Worm (Caenorhabditis elegans) whole organism, L3 larva: ENCODE data around the gene Y32B12A.5.

ENCODE experiments used
- ZK546.5 ChIP-seq: sonication (generic microtip); optimal IDR thresholded peaks from 2 replicates; lab custom pipeline; 2017; ENCODE audit warnings: missing biosample characterization, missing genetic modification characterization
- ama-1 ChIP-seq: fragments of 150-350 bp; optimal IDR thresholded peaks from 2 replicates; lab custom pipeline; 2018
- daf-12 ChIP-seq: fragments of 150-350 bp; optimal IDR thresholded peaks from 2 replicates; lab custom pipeline; 2014; ENCODE audit warnings: missing biosample characterization, missing genetic modification reagents, missing genetic modification characterization
- egl-27 ChIP-seq: sonication (generic microtip); optimal IDR thresholded peaks from 4 replicates; lab custom pipeline; 2017; ENCODE audit warnings: missing biosample characterization, missing genetic modification reagents, missing genetic modification characterization
- snpc-4 ChIP-seq: fragments of 150-350 bp; optimal IDR thresholded peaks from 2 replicates; lab custom pipeline; 2014; ENCODE audit warnings: missing biosample characterization, missing genetic modification characterization
- ztf-11 ChIP-seq: fragments of 150-350 bp; optimal IDR thresholded peaks from 2 replicates; lab custom pipeline; 2014; ENCODE audit warnings: missing biosample characterization, missing genetic modification characterization

DNA sequence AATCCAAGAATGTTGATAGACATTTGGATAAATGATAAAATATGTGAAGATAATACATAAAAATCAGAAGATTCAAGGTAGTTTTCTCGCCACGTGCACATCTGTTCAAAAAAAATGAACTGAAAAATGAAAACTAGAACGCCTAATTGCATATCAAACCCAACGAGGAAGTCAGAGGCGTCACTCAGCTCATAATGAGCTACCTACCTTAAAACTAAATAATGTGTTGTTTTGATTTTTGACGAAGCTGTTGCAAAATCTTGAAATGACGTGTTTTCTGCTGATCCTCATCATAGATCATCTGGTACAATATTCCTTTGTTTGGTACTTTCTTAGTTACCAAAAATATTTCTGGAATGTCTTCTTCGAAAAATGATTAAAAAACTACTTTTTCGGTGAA is 16.5 kb downstream of the Y32B12A.5 start, which contains the start of gene srh-138:
- TF ChIP-seq egl-27 (tag; lab: Kevin White, UChicago) (no peak), snpc-4 (no peak), ztf-11 (tag; lab: Kevin White, UChicago) (no peak), ZK546.5 (tag; lab: Kevin White, UChicago) (no peak), ama-1 (no peak), daf-12 (no peak)
